Worm (Caenorhabditis elegans): Measurements from ENCODE around the gene Y41G9A.17.

Gene Y41G9A.17

DNA sequence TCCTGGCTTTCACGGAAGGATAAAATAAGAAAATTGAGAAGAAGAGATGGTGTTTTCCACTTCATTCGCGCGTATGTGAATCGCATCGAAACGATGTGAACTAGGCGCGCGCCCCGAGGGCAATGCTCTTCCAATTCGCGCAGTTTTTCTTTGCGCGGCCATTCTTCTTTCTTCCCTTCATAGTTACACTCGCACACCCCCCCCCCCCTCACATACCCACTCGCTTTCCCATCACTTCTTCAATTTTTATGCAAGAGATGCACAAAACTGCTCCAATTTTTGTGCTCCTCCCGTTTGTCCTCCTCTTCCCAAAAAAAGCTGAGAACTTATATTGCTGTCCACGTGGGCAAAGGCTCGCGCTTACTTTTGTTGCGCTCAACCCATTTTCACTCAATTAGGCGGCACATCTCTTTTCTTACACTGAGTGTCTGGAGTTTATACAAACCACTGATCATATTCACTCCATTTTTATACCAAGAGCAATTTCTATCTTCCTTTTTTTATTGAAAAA lies 46.0 kb downstream of the Y41G9A.17 start:
- peak; percentile 7 for TF ChIP-seq nfya-1 (tag; optimal IDR thresholded peaks at IDR 0.05; ENCODE audit: insufficient read depth)
- no peak for TF ChIP-seq nhr-67 (tag; optimal IDR thresholded peaks at IDR 0.05)

DNA sequence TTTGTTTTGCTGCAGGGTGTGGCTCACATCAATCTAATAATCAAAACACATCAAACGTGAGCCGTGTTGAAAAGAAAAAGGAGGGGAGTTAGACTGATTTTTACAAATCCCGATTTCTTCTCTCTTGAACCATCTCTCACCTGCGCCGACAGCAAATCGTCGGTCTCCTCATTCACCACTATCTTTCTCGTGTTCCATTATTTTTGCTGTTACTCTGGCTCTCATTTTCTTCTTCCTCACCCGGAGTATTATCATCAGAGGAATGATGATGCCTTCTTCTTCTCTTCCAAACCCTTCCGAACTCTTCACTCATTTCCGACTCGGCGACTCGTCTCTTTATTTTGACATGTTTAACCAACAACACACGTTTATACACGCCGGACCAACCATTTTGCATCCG lies 49.3 kb downstream of the Y41G9A.17 start:
- TF ChIP-seq ceh-16 (tag; optimal IDR thresholded peaks at IDR 0.05), result no peak
- TF ChIP-seq elt-1 (tag; optimal IDR thresholded peaks at IDR 0.05), result no peak
- peak; percentile 41 for TF ChIP-seq unc-62 (GFP tag; optimal IDR thresholded peaks at IDR 0.05)
- TF ChIP-seq nhr-28 (tag; optimal IDR thresholded peaks at IDR 0.05), result no peak

DNA sequence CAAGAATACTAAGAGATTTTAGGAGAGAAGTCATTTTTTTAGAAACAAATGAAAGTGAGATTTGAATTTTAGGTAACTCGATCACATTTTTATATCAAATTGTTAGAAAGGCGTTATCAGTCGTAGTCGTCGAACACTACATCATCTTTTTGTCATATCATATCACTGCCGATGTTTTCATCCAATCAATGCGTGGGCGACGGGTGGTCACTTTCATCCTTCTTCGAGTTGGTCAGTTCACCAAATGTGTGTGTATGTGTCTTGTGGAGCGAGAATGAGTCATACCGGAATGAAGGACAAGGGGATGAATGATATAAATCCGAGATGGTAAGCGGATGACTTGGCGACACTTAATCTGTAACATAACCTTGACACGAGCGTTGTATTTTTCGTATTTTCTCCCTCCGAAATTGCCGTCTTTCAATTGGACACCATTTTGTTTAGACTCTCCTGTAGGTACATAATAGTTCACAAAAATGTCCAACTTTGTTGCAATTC lies 53.0 kb downstream of the Y41G9A.17 start, which contains the start of the genes Y41G9A.10 and Y41G9A.5:
Y41G9A.10 (minus strand) TSS at position 51 of the 498 bp plus-strand sequence.
Y41G9A.5 (plus strand) TSS at position 160 of the 498 bp plus-strand sequence.
- TF ChIP-seq nhr-23 (tag; optimal IDR thresholded peaks at IDR 0.05) (peak; percentile 36), elt-1 (tag; optimal IDR thresholded peaks at IDR 0.05) (no peak), nhr-25 (tag; optimal IDR thresholded peaks at IDR 0.05) (peak; percentile 19), elt-3 (tag; optimal IDR thresholded peaks at IDR 0.05) (peak in 2 of 3 experiments; percentile 40 to 63)
